Worm (Caenorhabditis elegans) whole organism, late embryonic: ENCODE measurements around the gene F35C5.3.

ENCODE experiments used
- F13H6.1 ChIP-seq: sonication (generic microtip); optimal IDR thresholded peaks from 2 replicates; lab custom pipeline; 2016; ENCODE audit warnings: missing genetic modification characterization, missing compliant biosample characterization
- K09A11.1 ChIP-seq: sonication (generic microtip); optimal IDR thresholded peaks from 2 replicates; lab custom pipeline; 2017; ENCODE audit warnings: antibody characterized with exemption, mild to moderate bottlenecking, missing genetic modification characterization, missing compliant biosample characterization; ENCODE audit not compliant: insufficient read depth
- ahr-1 ChIP-seq: sonication (generic microtip); optimal IDR thresholded peaks from 2 replicates; lab custom pipeline; 2016; ENCODE audit warnings: missing genetic modification characterization, missing compliant biosample characterization
- ama-1 ChIP-seq: fragments of 150-350 bp; optimal IDR thresholded peaks from 2 replicates; lab custom pipeline; 2014
- ceh-14 ChIP-seq: sonication (generic microtip); optimal IDR thresholded peaks from 2 replicates; lab custom pipeline; 2016; ENCODE audit warnings: missing genotype, missing genetic modification characterization, missing compliant biosample characterization
- ceh-18 ChIP-seq: sonication (generic microtip); optimal IDR thresholded peaks from 2 replicates; lab custom pipeline; 2016; ENCODE audit warnings: missing genetic modification characterization, missing compliant biosample characterization
- ceh-19 ChIP-seq: fragments of 200-800 bp; sonication (Bioruptor generic); optimal IDR thresholded peaks from 2 replicates; lab custom pipeline; 2018; ENCODE audit warnings: mild to moderate bottlenecking, missing genetic modification characterization, missing compliant biosample characterization
- ceh-2 ChIP-seq: sonication (generic microtip); optimal IDR thresholded peaks from 2 replicates; lab custom pipeline; 2016; ENCODE audit warnings: missing genotype, missing genetic modification characterization, missing compliant biosample characterization
- ceh-30 ChIP-seq: fragments of 150-350 bp; optimal IDR thresholded peaks from 2 replicates; lab custom pipeline; 2014; ENCODE audit warnings: missing biosample characterization, missing genetic modification characterization
- ceh-31 ChIP-seq: sonication (generic microtip); optimal IDR thresholded peaks from 2 replicates; lab custom pipeline; 2016; ENCODE audit warnings: missing genetic modification characterization, missing compliant biosample characterization
- ceh-45 ChIP-seq: fragments of 200-800 bp; sonication (Bioruptor generic); IDR thresholded peaks from 2 replicates; pipeline ENCODE4 v1.3.6; 2022; ENCODE audit warnings: missing genetic modification reagents, missing genetic modification characterization, missing compliant biosample characterization
- ceh-6 ChIP-seq: fragments of 200-800 bp; sonication (Bioruptor generic); optimal IDR thresholded peaks from 2 replicates; lab custom pipeline; 2018; ENCODE audit warnings: mild to moderate bottlenecking, missing genetic modification characterization, missing compliant biosample characterization
- dmd-4 ChIP-seq: sonication (generic microtip); optimal IDR thresholded peaks from 2 replicates; lab custom pipeline; 2016; ENCODE audit warnings: borderline replicate concordance, missing genetic modification characterization, missing compliant biosample characterization
- elt-4 ChIP-seq: sonication (generic microtip); optimal IDR thresholded peaks from 2 replicates; lab custom pipeline; 2016; ENCODE audit warnings: missing genetic modification characterization, missing compliant biosample characterization
- ets-4 ChIP-seq: sonication (generic microtip); optimal IDR thresholded peaks from 2 replicates; lab custom pipeline; 2016; ENCODE audit warnings: missing genetic modification characterization, missing compliant biosample characterization
- eyg-1 ChIP-seq: sonication (generic microtip); optimal IDR thresholded peaks from 2 replicates; lab custom pipeline; 2016; ENCODE audit warnings: missing genotype, missing genetic modification characterization, missing compliant biosample characterization
- fax-1 ChIP-seq: sonication (generic microtip); optimal IDR thresholded peaks from 2 replicates; lab custom pipeline; 2016; ENCODE audit warnings: missing genotype, missing genetic modification characterization, missing compliant biosample characterization
- fkh-10 ChIP-seq: fragments of 150-350 bp; optimal IDR thresholded peaks from 2 replicates; lab custom pipeline; 2014; ENCODE audit warnings: missing biosample characterization, missing genetic modification reagents, missing genetic modification characterization
- fkh-6 ChIP-seq: sonication (generic microtip); optimal IDR thresholded peaks from 2 replicates; lab custom pipeline; 2016; ENCODE audit warnings: missing genetic modification characterization, missing compliant biosample characterization
- gmeb-2 ChIP-seq: sonication (generic microtip); optimal IDR thresholded peaks from 2 replicates; lab custom pipeline; 2016; ENCODE audit warnings: missing genetic modification characterization, inconsistent platforms, missing compliant biosample characterization
- hlh-13 ChIP-seq: fragments of 200-800 bp; sonication (Bioruptor generic); optimal IDR thresholded peaks from 2 replicates; lab custom pipeline; 2018; ENCODE audit warnings: mild to moderate bottlenecking, missing genetic modification characterization, missing compliant biosample characterization
- hlh-15 ChIP-seq: sonication (generic microtip); optimal IDR thresholded peaks from 2 replicates; lab custom pipeline; 2016; ENCODE audit warnings: missing genetic modification characterization, missing compliant biosample characterization
- hlh-30 ChIP-seq: sonication (generic microtip); optimal IDR thresholded peaks from 2 replicates; lab custom pipeline; 2017; ENCODE audit warnings: antibody characterized with exemption, missing genetic modification characterization, missing compliant biosample characterization; ENCODE audit not compliant: insufficient read depth
- hlh-8 ChIP-seq: sonication (generic microtip); optimal IDR thresholded peaks from 2 replicates; lab custom pipeline; 2016; ENCODE audit warnings: missing genotype, missing genetic modification characterization, missing compliant biosample characterization
- lin-11 ChIP-seq: fragments of 200-800 bp; sonication (Bioruptor generic); optimal IDR thresholded peaks from 2 replicates; lab custom pipeline; 2018; ENCODE audit warnings: mild to moderate bottlenecking, missing genetic modification characterization, missing compliant biosample characterization
- nhr-232 ChIP-seq: sonication (generic microtip); optimal IDR thresholded peaks from 2 replicates; lab custom pipeline; 2016; ENCODE audit warnings: missing genetic modification characterization, missing compliant biosample characterization
- odd-2 ChIP-seq: sonication (generic microtip); optimal IDR thresholded peaks from 2 replicates; lab custom pipeline; 2017; ENCODE audit warnings: antibody characterized with exemption, mild to moderate bottlenecking, missing genetic modification characterization, missing compliant biosample characterization
- pag-3 ChIP-seq: sonication (generic microtip); optimal IDR thresholded peaks from 2 replicates; lab custom pipeline; 2016; ENCODE audit warnings: missing compliant biosample characterization, missing genetic modification characterization, borderline replicate concordance
- pax-1 ChIP-seq: fragments of 150-350 bp; optimal IDR thresholded peaks from 2 replicates; lab custom pipeline; 2014; ENCODE audit warnings: missing biosample characterization, missing genetic modification characterization
- pha-4 ChIP-seq: fragments of 150-350 bp; optimal IDR thresholded peaks from 2 replicates; lab custom pipeline; 2018; ENCODE audit warnings: missing biosample characterization, missing genetic modification reagents, missing genetic modification characterization
- pqm-1 ChIP-seq: sonication (generic microtip); optimal IDR thresholded peaks from 2 replicates; lab custom pipeline; 2016; ENCODE audit warnings: missing genetic modification characterization, missing compliant biosample characterization
- rnt-1 ChIP-seq: sonication (generic microtip); optimal IDR thresholded peaks from 2 replicates; lab custom pipeline; 2016; ENCODE audit warnings: missing genetic modification characterization, missing compliant biosample characterization
- sdc-2 ChIP-seq: sonication (generic microtip); optimal IDR thresholded peaks from 2 replicates; lab custom pipeline; 2016; ENCODE audit warnings: missing genotype, missing genetic modification characterization, missing compliant biosample characterization
- sox-2 ChIP-seq: fragments of 200-800 bp; sonication (Bioruptor generic); IDR thresholded peaks from 2 replicates; pipeline ENCODE4 v1.3.6; 2022; ENCODE audit warnings: missing genetic modification reagents, missing genetic modification characterization, missing compliant biosample characterization
- tbx-2 ChIP-seq: sonication (generic microtip); optimal IDR thresholded peaks from 2 replicates; lab custom pipeline; 2016; ENCODE audit warnings: missing genetic modification characterization, missing compliant biosample characterization
- ttx-3 ChIP-seq: sonication (generic microtip); optimal IDR thresholded peaks from 2 replicates; lab custom pipeline; 2016; ENCODE audit warnings: missing genetic modification reagents, missing genetic modification characterization, missing compliant biosample characterization
- unc-3 ChIP-seq, 2 experiments: fragments of 200-800 bp in 1 of 2; sonication (Bioruptor generic) in 1 of 2; sonication (generic microtip) in 1 of 2; conservative IDR thresholded peaks in 1 of 2; optimal IDR thresholded peaks in 1 of 2; 2 replicates each; pipeline versions ENCODE4 v1.3.6 to Lab custom; 2016 to 2022; ENCODE audit warnings: missing compliant biosample characterization in 2 of 2, missing genetic modification characterization in 2 of 2, missing genetic modification reagents in 1 of 2
- unc-42 ChIP-seq: sonication (generic microtip); optimal IDR thresholded peaks from 2 replicates; lab custom pipeline; 2016; ENCODE audit warnings: missing genotype, missing genetic modification characterization, missing compliant biosample characterization
- unc-86 ChIP-seq: sonication (generic microtip); optimal IDR thresholded peaks from 2 replicates; lab custom pipeline; 2016; ENCODE audit warnings: missing genetic modification characterization, missing compliant biosample characterization
- zip-5 ChIP-seq: sonication (generic microtip); optimal IDR thresholded peaks from 2 replicates; lab custom pipeline; 2016; ENCODE audit warnings: missing genetic modification characterization, missing compliant biosample characterization

Gene F35C5.3

ce11 chrII:12884972-12885371 is 3.6 kb upstream of the F35C5.3 start, which contains the start of gene sra-14:
Gene sra-14, plus strand, starts transcription at chrII:12885272.
- TF ChIP-seq pag-3 = no peak
- no peak for TF ChIP-seq F13H6.1 (tag; lab: Kevin White, UChicago)
- TF ChIP-seq zip-5 (tag; lab: Kevin White, UChicago) = no peak
- TF ChIP-seq odd-2 (tag; lab: Kevin White, UChicago) = no peak

DNA sequence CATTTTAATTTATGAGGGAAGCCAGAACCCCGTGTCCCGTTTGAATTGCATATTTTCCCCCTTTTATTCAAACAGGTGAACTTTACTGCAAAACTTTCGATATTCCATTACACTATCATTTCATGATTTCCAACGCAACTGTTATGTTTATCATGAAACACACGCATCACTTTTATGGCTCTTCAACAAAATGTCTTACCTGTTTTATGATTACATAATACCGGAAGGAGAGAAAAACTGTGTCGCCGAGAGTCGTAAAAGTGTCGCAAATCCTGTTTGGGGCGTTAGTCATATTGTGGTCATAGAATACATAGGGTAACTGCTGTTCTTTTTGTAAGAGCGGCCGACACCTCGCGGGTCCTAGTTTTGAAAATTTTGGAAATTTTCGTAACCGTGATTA is 3.8 kb downstream of the F35C5.3 start:
- TF ChIP-seq ttx-3 (tag; lab: Kevin White, UChicago) (no peak), ceh-19 (no peak), dmd-4 (tag; lab: Kevin White, UChicago) (no peak), ceh-2 (tag; lab: Kevin White, UChicago) (no peak), ahr-1 (tag; lab: Kevin White, UChicago) (no peak), K09A11.1 (tag; lab: Kevin White, UChicago) (no peak), ama-1 (lab: Kevin White, UChicago) (no peak), fax-1 (tag; lab: Kevin White, UChicago) (no peak), unc-3 (GFP tag; conservative IDR thresholded peaks at IDR 0.05; lab: Robert Waterston, UW) (no peak), unc-3 (tag; optimal IDR thresholded peaks at IDR 0.05; lab: Kevin White, UChicago) (no peak), gmeb-2 (tag; lab: Kevin White, UChicago) (no peak), unc-86 (tag; lab: Kevin White, UChicago) (no peak), pag-3 (no peak), nhr-232 (tag; lab: Kevin White, UChicago) (no peak), hlh-15 (tag; lab: Kevin White, UChicago) (no peak), ceh-45 (GFP tag; lab: Robert Waterston, UW) (no peak), elt-4 (tag; lab: Kevin White, UChicago) (no peak)

- TF ChIP-seq hlh-13 (GFP tag; lab: Kevin White, UChicago) (no peak), ahr-1 (tag; lab: Kevin White, UChicago) (no peak), lin-11 (no peak), ttx-3 (tag; lab: Kevin White, UChicago) (no peak), ceh-30 (tag; lab: Kevin White, UChicago) (no peak), ceh-18 (tag; lab: Kevin White, UChicago) (no peak), ceh-6 (GFP tag; lab: Kevin White, UChicago) (no peak), sdc-2 (tag; lab: Kevin White, UChicago) (no peak), eyg-1 (tag; lab: Kevin White, UChicago) (no peak), sox-2 (GFP tag; lab: Robert Waterston, UW) (no peak), tbx-2 (tag; lab: Kevin White, UChicago) (no peak), pax-1 (no peak), ets-4 (tag; lab: Kevin White, UChicago) (no peak), hlh-30 (tag; lab: Kevin White, UChicago) (no peak), unc-42 (tag; lab: Kevin White, UChicago) (no peak), ceh-2 (tag; lab: Kevin White, UChicago) (no peak), rnt-1 (no peak), fkh-6 (no peak), ceh-14 (tag; lab: Kevin White, UChicago) (no peak), elt-4 (tag; lab: Kevin White, UChicago) (no peak)
- TF ChIP-seq, all 69 proteins: peak for 0
Measured at ce11 chrII:12895078-12895670, 6.6 kb downstream of the F35C5.3 start, which contains the start of the genes clec-62 and clec-63. Gene clec-62, minus strand, starts transcription at chrII:12895128. Gene clec-63, plus strand, starts transcription at chrII:12895638.

ce11 chrII:12896666-12897065 is 8.1 kb downstream of the F35C5.3 start:
- TF ChIP-seq hlh-15 (tag; lab: Kevin White, UChicago) = no peak
- no peak for TF ChIP-seq pqm-1 (tag; lab: Kevin White, UChicago)
- no peak for TF ChIP-seq rnt-1
- no peak for TF ChIP-seq ceh-6 (GFP tag; lab: Kevin White, UChicago)
- no peak for TF ChIP-seq ceh-31
- TF ChIP-seq lin-11 = no peak
- TF ChIP-seq hlh-8 (tag; lab: Kevin White, UChicago) = no peak
- TF ChIP-seq hlh-13 (GFP tag; lab: Kevin White, UChicago) = no peak
- TF ChIP-seq fkh-6 = no peak
- TF ChIP-seq fkh-10 = no peak
- TF ChIP-seq pha-4 (tag; lab: Kevin White, UChicago) = no peak
- TF ChIP-seq, all 69 proteins: peak for 0
